Worm (Caenorhabditis elegans) whole organism, L1 larva: ENCODE measurements around the gene C26H9A.4.
"Not testable (repeated sequence)": the region's sequence is repeated elsewhere in the genome, so short reads cannot be mapped to it uniquely, and the experiment has no call there.

ENCODE experiments used
- C16A3.4 ChIP-seq: fragments of 150-350 bp; optimal IDR thresholded peaks from 2 replicates; lab custom pipeline; 2014; ENCODE audit warnings: missing biosample characterization, missing genetic modification characterization
- Y116A8C.19 ChIP-seq: sonication (generic microtip); optimal IDR thresholded peaks from 2 replicates; lab custom pipeline; 2016; ENCODE audit warnings: missing compliant biosample characterization, missing genetic modification characterization, borderline replicate concordance
- ceh-82 ChIP-seq, 3 experiments: fragments of 150-350 bp in 1 of 3; sonication (generic microtip) in 2 of 3; optimal IDR thresholded peaks; 2 replicates each; lab custom pipeline; 2014 to 2017; ENCODE audit warnings: missing biosample characterization in 3 of 3, missing genetic modification characterization in 3 of 3
- dpl-1 ChIP-seq, 3 experiments: fragments of 150-350 bp in 2 of 3; sonication (generic microtip) in 1 of 3; optimal IDR thresholded peaks; 2 replicates each; lab custom pipeline; 2014 to 2017; ENCODE audit warnings: missing biosample characterization in 3 of 3, missing genetic modification characterization in 3 of 3, missing genetic modification reagents in 3 of 3
- efl-1 ChIP-seq, 4 experiments: fragments of 150-350 bp; optimal IDR thresholded peaks in 3 of 4; peaks in 1 of 4; 1 replicate in 1 of 4; 2 replicates in 3 of 4; lab custom pipeline; 2014; ENCODE audit warnings: missing biosample characterization in 2 of 4, missing genetic modification characterization in 2 of 4, missing genetic modification reagents in 2 of 4
- efl-3 ChIP-seq: fragments of 200-800 bp; sonication (Bioruptor generic); optimal IDR thresholded peaks from 2 replicates; lab custom pipeline; 2018; ENCODE audit warnings: mild to moderate bottlenecking, missing genetic modification characterization, missing compliant biosample characterization
- egl-13 ChIP-seq: sonication (generic microtip); optimal IDR thresholded peaks from 2 replicates; lab custom pipeline; 2016; ENCODE audit warnings: missing genotype, missing genetic modification reagents, missing genetic modification characterization, missing compliant biosample characterization
- egl-27 ChIP-seq, 2 experiments: fragments of 150-350 bp in 1 of 2; sonication (generic microtip); optimal IDR thresholded peaks; 3 replicates each; lab custom pipeline; 2017 to 2018; ENCODE audit warnings: missing biosample characterization in 2 of 2, missing genetic modification characterization in 2 of 2, missing genetic modification reagents in 2 of 2
- elt-2 ChIP-seq: sonication (generic microtip); optimal IDR thresholded peaks from 2 replicates; lab custom pipeline; 2016; ENCODE audit warnings: missing genetic modification characterization, mild to moderate bottlenecking, inconsistent platforms, missing compliant biosample characterization, missing genetic modification reagents
- ets-5 ChIP-seq: fragments of 200-800 bp; sonication (Bioruptor generic); IDR thresholded peaks from 2 replicates; pipeline ENCODE4 v1.3.6; 2022; ENCODE audit warnings: missing genetic modification characterization, missing compliant biosample characterization
- fkh-4 ChIP-seq: sonication (generic microtip); optimal IDR thresholded peaks from 2 replicates; lab custom pipeline; 2016; ENCODE audit warnings: missing compliant biosample characterization, missing genetic modification characterization, borderline replicate concordance
- fkh-8 ChIP-seq: sonication (generic microtip); optimal IDR thresholded peaks from 2 replicates; lab custom pipeline; 2016; ENCODE audit warnings: mild to moderate bottlenecking, missing genetic modification characterization, missing compliant biosample characterization
- fos-1 ChIP-seq: fragments of 150-350 bp; optimal IDR thresholded peaks from 2 replicates; lab custom pipeline; 2014; ENCODE audit warnings: missing biosample characterization, missing genetic modification characterization
- hlh-4 ChIP-seq: sonication (generic microtip); optimal IDR thresholded peaks from 2 replicates; lab custom pipeline; 2016; ENCODE audit warnings: mild to moderate bottlenecking, missing genetic modification characterization, missing compliant biosample characterization
- hpl-2 ChIP-seq: fragments of 150-350 bp; optimal IDR thresholded peaks from 2 replicates; lab custom pipeline; 2014; ENCODE audit warnings: missing biosample characterization, missing genetic modification reagents, missing genetic modification characterization
- irx-1 ChIP-seq: sonication (generic microtip); optimal IDR thresholded peaks from 2 replicates; lab custom pipeline; 2016; ENCODE audit warnings: missing genetic modification characterization, missing compliant biosample characterization
- lin-14 ChIP-seq: fragments of 200-800 bp; sonication (Bioruptor generic); optimal IDR thresholded peaks from 2 replicates; lab custom pipeline; 2018; ENCODE audit warnings: mild to moderate bottlenecking, missing genetic modification characterization, moderate library complexity, missing compliant biosample characterization
- lin-15B ChIP-seq: fragments of 150-350 bp; sonication (generic microtip); optimal IDR thresholded peaks from 3 replicates; lab custom pipeline; 2014; ENCODE audit warnings: missing biosample characterization, missing genetic modification characterization
- lin-35 ChIP-seq, 2 experiments: fragments of 150-350 bp; optimal IDR thresholded peaks; 2 replicates each; lab custom pipeline; 2014; ENCODE audit warnings: missing biosample characterization in 2 of 2, missing genetic modification characterization in 2 of 2, missing genetic modification reagents in 2 of 2
- lin-39 ChIP-seq: fragments of 150-350 bp; optimal IDR thresholded peaks from 2 replicates; lab custom pipeline; 2014; ENCODE audit warnings: missing biosample characterization, missing genetic modification reagents, missing genetic modification characterization
- lir-3 ChIP-seq: sonication (generic microtip); optimal IDR thresholded peaks from 2 replicates; lab custom pipeline; 2016; ENCODE audit warnings: mild to moderate bottlenecking, missing genetic modification characterization, moderate library complexity, missing compliant biosample characterization; ENCODE audit not compliant: poor library complexity
- lsy-2 ChIP-seq, 2 experiments: fragments of 150-350 bp; optimal IDR thresholded peaks; 2 replicates each; lab custom pipeline; 2014; ENCODE audit warnings: missing biosample characterization in 2 of 2, missing genetic modification characterization in 2 of 2
- mab-9 ChIP-seq: fragments of 200-800 bp; sonication (Bioruptor generic); IDR thresholded peaks from 2 replicates; pipeline ENCODE4 v1.3.6; 2022; ENCODE audit warnings: missing genetic modification reagents, missing genetic modification characterization, missing compliant biosample characterization
- nhr-12 ChIP-seq: sonication (generic microtip); optimal IDR thresholded peaks from 2 replicates; lab custom pipeline; 2017; ENCODE audit warnings: missing biosample characterization, missing genetic modification characterization
- nhr-20 ChIP-seq: sonication (generic microtip); optimal IDR thresholded peaks from 2 replicates; lab custom pipeline; 2016; ENCODE audit warnings: mild to moderate bottlenecking, missing genetic modification characterization, missing compliant biosample characterization
- nhr-28 ChIP-seq: fragments of 150-350 bp; optimal IDR thresholded peaks from 2 replicates; lab custom pipeline; 2014; ENCODE audit warnings: missing biosample characterization, missing genetic modification characterization
- nhr-47 ChIP-seq: sonication (generic microtip); optimal IDR thresholded peaks from 2 replicates; lab custom pipeline; 2016; ENCODE audit warnings: mild to moderate bottlenecking, missing genetic modification characterization, moderate library complexity, missing compliant biosample characterization
- nhr-71 ChIP-seq: sonication (generic microtip); optimal IDR thresholded peaks from 2 replicates; lab custom pipeline; 2016; ENCODE audit warnings: mild to moderate bottlenecking, missing genetic modification characterization, moderate library complexity, missing compliant biosample characterization
- nhr-77 ChIP-seq: fragments of 150-350 bp; optimal IDR thresholded peaks from 2 replicates; lab custom pipeline; 2014; ENCODE audit warnings: missing biosample characterization, missing genetic modification characterization
- rnt-1 ChIP-seq: sonication (generic microtip); optimal IDR thresholded peaks from 2 replicates; lab custom pipeline; 2016; ENCODE audit warnings: mild to moderate bottlenecking, missing genetic modification characterization, moderate library complexity, missing compliant biosample characterization
- skn-1 ChIP-seq: fragments of 150-350 bp; optimal IDR thresholded peaks from 2 replicates; lab custom pipeline; 2014; ENCODE audit warnings: missing biosample characterization, missing genetic modification characterization
- snu-23 ChIP-seq: sonication (generic microtip); optimal IDR thresholded peaks from 2 replicates; lab custom pipeline; 2016; ENCODE audit warnings: missing genetic modification characterization, missing compliant biosample characterization
- swsn-7 ChIP-seq: sonication (generic microtip); optimal IDR thresholded peaks from 2 replicates; lab custom pipeline; 2016; ENCODE audit warnings: missing genetic modification characterization, missing compliant biosample characterization
- tbx-2 ChIP-seq: sonication (generic microtip); optimal IDR thresholded peaks from 2 replicates; lab custom pipeline; 2016; ENCODE audit warnings: missing genetic modification characterization, missing compliant biosample characterization
- unc-130 ChIP-seq: fragments of 150-350 bp; optimal IDR thresholded peaks from 2 replicates; lab custom pipeline; 2017; ENCODE audit warnings: missing biosample characterization, missing genetic modification characterization, inconsistent platforms
- unc-98 ChIP-seq: fragments of 200-800 bp; sonication (Bioruptor generic); IDR thresholded peaks from 2 replicates; pipeline ENCODE4 v1.3.6; 2022; ENCODE audit warnings: missing genetic modification characterization, missing compliant biosample characterization
- xbp-1 ChIP-seq: sonication (generic microtip); optimal IDR thresholded peaks from 2 replicates; lab custom pipeline; 2016; ENCODE audit warnings: missing genetic modification characterization, missing compliant biosample characterization
- zag-1 ChIP-seq: fragments of 150-350 bp; optimal IDR thresholded peaks from 2 replicates; lab custom pipeline; 2014; ENCODE audit warnings: missing biosample characterization, missing genetic modification characterization
- ztf-4 ChIP-seq: fragments of 150-350 bp; optimal IDR thresholded peaks from 2 replicates; lab custom pipeline; 2014; ENCODE audit warnings: missing biosample characterization, missing genetic modification characterization

C26H9A.4 gene

ce11 chrIV:12637340-12637739 lies 15.9 kb upstream of the C26H9A.4 start:
- TF ChIP-seq rnt-1 (peak; percentile 80), ztf-4 (peak; percentile 4), nhr-12 (tag; lab: Kevin White, UChicago) (no peak), nhr-47 (tag; lab: Kevin White, UChicago) (peak; percentile 3), hlh-4 (tag; lab: Kevin White, UChicago) (no peak), irx-1 (tag; lab: Kevin White, UChicago) (no peak), unc-98 (no peak), nhr-77 (tag; lab: Kevin White, UChicago) (no peak), xbp-1 (tag; lab: Kevin White, UChicago) (peak; percentile 4), lin-15B (tag; lab: Kevin White, UChicago) (no peak), snu-23 (GFP tag; lab: Kevin White, UChicago) (peak; percentile 54), lin-35 (GFP tag; optimal IDR thresholded peaks at IDR 0.05; lab: Kevin White, UChicago) (peak in 1 of 2 experiments; percentile 5), egl-13 (tag; lab: Kevin White, UChicago) (no peak), efl-1 (optimal IDR thresholded peaks at IDR 0.05; lab: Kevin White, UChicago) (peak; percentile 32 to 35), efl-1 (GFP tag; optimal IDR thresholded peaks at IDR 0.05 in 1 of 2; lab: Kevin White, UChicago) (no peak), elt-2 (tag; lab: Kevin White, UChicago) (no peak), lsy-2 (tag; optimal IDR thresholded peaks at IDR 0.05; lab: Kevin White, UChicago) (peak; percentile 17 to 54), nhr-20 (tag; lab: Kevin White, UChicago) (peak; percentile 40), lin-39 (tag; lab: Kevin White, UChicago) (peak; percentile 74), lir-3 (tag; lab: Kevin White, UChicago) (peak; percentile 12), skn-1 (tag; lab: Kevin White, UChicago) (no peak), dpl-1 (GFP tag; optimal IDR thresholded peaks at IDR 0.05; lab: Kevin White, UChicago) (no peak), Y116A8C.19 (tag; lab: Kevin White, UChicago) (no peak), unc-130 (tag; lab: Kevin White, UChicago) (peak; percentile 39), fkh-8 (tag; lab: Kevin White, UChicago) (no peak), efl-3 (GFP tag; lab: Kevin White, UChicago) (no peak), C16A3.4 (tag; lab: Kevin White, UChicago) (no peak), nhr-71 (tag; lab: Kevin White, UChicago) (peak; percentile 77), lin-14 (GFP tag; lab: Kevin White, UChicago) (peak; percentile 89), zag-1 (tag; lab: Kevin White, UChicago) (no peak), ceh-82 (tag; optimal IDR thresholded peaks at IDR 0.05; lab: Kevin White, UChicago) (no peak), tbx-2 (tag; lab: Kevin White, UChicago) (peak; percentile 27), fkh-4 (tag; lab: Kevin White, UChicago) (no peak), egl-27 (tag; optimal IDR thresholded peaks at IDR 0.05; lab: Kevin White, UChicago) (no peak), swsn-7 (peak; percentile 29), hpl-2 (no peak)

ce11 chrIV:12639311-12639710 lies 13.9 kb upstream of the C26H9A.4 start, which contains the start of gene C26H9A.3:
TSS of gene C26H9A.3 (minus strand) at chrIV:12639411.
- not testable (repeated sequence) for TF ChIP-seq efl-1 (optimal IDR thresholded peaks at IDR 0.05; lab: Kevin White, UChicago); efl-1 (GFP tag; optimal IDR thresholded peaks at IDR 0.05 in 1 of 2; lab: Kevin White, UChicago); fos-1 (tag; lab: Kevin White, UChicago); ets-5 (GFP tag; lab: Robert Waterston, UW)

- TF ChIP-seq snu-23 (GFP tag; lab: Kevin White, UChicago) (no peak), lsy-2 (tag; optimal IDR thresholded peaks at IDR 0.05; lab: Kevin White, UChicago) (no peak), efl-1 (optimal IDR thresholded peaks at IDR 0.05; lab: Kevin White, UChicago) (peak in 1 of 2 experiments; percentile 25), efl-1 (GFP tag; optimal IDR thresholded peaks at IDR 0.05 in 1 of 2; lab: Kevin White, UChicago) (no peak), mab-9 (no peak), nhr-28 (tag; lab: Kevin White, UChicago) (no peak)
Observed at ce11 chrIV:12640137-12640536, 13.1 kb upstream of the C26H9A.4 start, which contains the start of gene vha-7. TSS of gene vha-7 (plus strand) at chrIV:12640462.
